Worm (Caenorhabditis elegans) whole organism, L1 larva: ENCODE measurements around the gene tnt-2.

Experiments used
- F16B12.6 ChIP-seq: fragments of 150-350 bp; optimal IDR thresholded peaks from 2 replicates; lab custom pipeline; 2014; ENCODE audit warnings: missing biosample characterization, missing genetic modification characterization
- Y116A8C.19 ChIP-seq: sonication (generic microtip); optimal IDR thresholded peaks from 2 replicates; lab custom pipeline; 2016; ENCODE audit warnings: missing compliant biosample characterization, missing genetic modification characterization, borderline replicate concordance
- aha-1 ChIP-seq: fragments of 150-350 bp; optimal IDR thresholded peaks from 2 replicates; lab custom pipeline; 2014; ENCODE audit warnings: missing biosample characterization, missing genetic modification characterization
- alr-1 ChIP-seq: fragments of 200-800 bp; sonication (Bioruptor generic); optimal IDR thresholded peaks from 2 replicates; lab custom pipeline; 2018; ENCODE audit warnings: borderline replicate concordance, mild to moderate bottlenecking, missing genetic modification characterization, missing compliant biosample characterization
- ama-1 ChIP-seq: fragments of 150-350 bp; optimal IDR thresholded peaks from 2 replicates; lab custom pipeline; 2014
- ceh-63 ChIP-seq: fragments of 200-800 bp; sonication (Bioruptor generic); optimal IDR thresholded peaks from 2 replicates; lab custom pipeline; 2018; ENCODE audit warnings: mild to moderate bottlenecking, missing genetic modification characterization, missing compliant biosample characterization
- ceh-8 ChIP-seq: fragments of 200-800 bp; sonication (Bioruptor generic); optimal IDR thresholded peaks from 2 replicates; lab custom pipeline; 2018; ENCODE audit warnings: mild to moderate bottlenecking, missing genetic modification characterization, moderate library complexity, missing compliant biosample characterization
- ceh-88 ChIP-seq: fragments of 200-800 bp; sonication (Bioruptor generic); IDR thresholded peaks from 2 replicates; pipeline ENCODE4 v1.3.6; 2022; ENCODE audit warnings: missing genetic modification characterization, missing compliant biosample characterization
- dsc-1 ChIP-seq: sonication (generic microtip); optimal IDR thresholded peaks from 2 replicates; lab custom pipeline; 2016; ENCODE audit warnings: mild to moderate bottlenecking, missing genetic modification characterization, missing compliant biosample characterization
- efl-3 ChIP-seq: fragments of 200-800 bp; sonication (Bioruptor generic); optimal IDR thresholded peaks from 2 replicates; lab custom pipeline; 2018; ENCODE audit warnings: mild to moderate bottlenecking, missing genetic modification characterization, missing compliant biosample characterization
- egl-27 ChIP-seq, 2 experiments: fragments of 150-350 bp in 1 of 2; sonication (generic microtip); optimal IDR thresholded peaks; 3 replicates each; lab custom pipeline; 2017 to 2018; ENCODE audit warnings: missing biosample characterization in 2 of 2, missing genetic modification characterization in 2 of 2, missing genetic modification reagents in 2 of 2
- fkh-10 ChIP-seq: sonication (generic microtip); optimal IDR thresholded peaks from 2 replicates; lab custom pipeline; 2017; ENCODE audit warnings: missing biosample characterization, missing genetic modification reagents, missing genetic modification characterization
- fkh-8 ChIP-seq: sonication (generic microtip); optimal IDR thresholded peaks from 2 replicates; lab custom pipeline; 2016; ENCODE audit warnings: mild to moderate bottlenecking, missing genetic modification characterization, missing compliant biosample characterization
- fos-1 ChIP-seq: fragments of 150-350 bp; optimal IDR thresholded peaks from 2 replicates; lab custom pipeline; 2014; ENCODE audit warnings: missing biosample characterization, missing genetic modification characterization
- hlh-17 ChIP-seq: fragments of 200-800 bp; sonication (Bioruptor generic); optimal IDR thresholded peaks from 2 replicates; lab custom pipeline; 2018; ENCODE audit warnings: missing genetic modification characterization, mild to moderate bottlenecking, missing compliant biosample characterization, moderate library complexity, borderline replicate concordance
- hpl-2 ChIP-seq: fragments of 150-350 bp; optimal IDR thresholded peaks from 2 replicates; lab custom pipeline; 2014; ENCODE audit warnings: missing biosample characterization, missing genetic modification reagents, missing genetic modification characterization
- lin-13 ChIP-seq: fragments of 150-350 bp; optimal IDR thresholded peaks from 2 replicates; lab custom pipeline; 2014; ENCODE audit warnings: missing biosample characterization, missing genetic modification reagents, missing genetic modification characterization
- lin-14 ChIP-seq: fragments of 200-800 bp; sonication (Bioruptor generic); optimal IDR thresholded peaks from 2 replicates; lab custom pipeline; 2018; ENCODE audit warnings: mild to moderate bottlenecking, missing genetic modification characterization, moderate library complexity, missing compliant biosample characterization
- lin-39 ChIP-seq: fragments of 150-350 bp; optimal IDR thresholded peaks from 2 replicates; lab custom pipeline; 2014; ENCODE audit warnings: missing biosample characterization, missing genetic modification reagents, missing genetic modification characterization
- lir-3 ChIP-seq: sonication (generic microtip); optimal IDR thresholded peaks from 2 replicates; lab custom pipeline; 2016; ENCODE audit warnings: mild to moderate bottlenecking, missing genetic modification characterization, moderate library complexity, missing compliant biosample characterization; ENCODE audit not compliant: poor library complexity
- mab-9 ChIP-seq: fragments of 200-800 bp; sonication (Bioruptor generic); IDR thresholded peaks from 2 replicates; pipeline ENCODE4 v1.3.6; 2022; ENCODE audit warnings: missing genetic modification reagents, missing genetic modification characterization, missing compliant biosample characterization
- mdl-1 ChIP-seq, 2 experiments: fragments of 150-350 bp; optimal IDR thresholded peaks; 2 replicates each; lab custom pipeline; 2014 to 2017; ENCODE audit warnings: missing biosample characterization in 2 of 2, missing genetic modification characterization in 2 of 2, inconsistent platforms in 1 of 2
- nhr-11 ChIP-seq: fragments of 150-350 bp; optimal IDR thresholded peaks from 2 replicates; lab custom pipeline; 2014; ENCODE audit warnings: missing biosample characterization, missing genetic modification characterization
- nhr-20 ChIP-seq: sonication (generic microtip); optimal IDR thresholded peaks from 2 replicates; lab custom pipeline; 2016; ENCODE audit warnings: mild to moderate bottlenecking, missing genetic modification characterization, missing compliant biosample characterization
- nhr-237 ChIP-seq: fragments of 150-350 bp; optimal IDR thresholded peaks from 2 replicates; lab custom pipeline; 2014; ENCODE audit warnings: missing biosample characterization, missing genetic modification characterization
- nhr-28 ChIP-seq: fragments of 150-350 bp; optimal IDR thresholded peaks from 2 replicates; lab custom pipeline; 2014; ENCODE audit warnings: missing biosample characterization, missing genetic modification characterization
- nhr-47 ChIP-seq: sonication (generic microtip); optimal IDR thresholded peaks from 2 replicates; lab custom pipeline; 2016; ENCODE audit warnings: mild to moderate bottlenecking, missing genetic modification characterization, moderate library complexity, missing compliant biosample characterization
- nhr-71 ChIP-seq: sonication (generic microtip); optimal IDR thresholded peaks from 2 replicates; lab custom pipeline; 2016; ENCODE audit warnings: mild to moderate bottlenecking, missing genetic modification characterization, moderate library complexity, missing compliant biosample characterization
- nhr-84 ChIP-seq: sonication (generic microtip); optimal IDR thresholded peaks from 2 replicates; lab custom pipeline; 2017; ENCODE audit warnings: missing biosample characterization, missing genetic modification characterization
- pax-3 ChIP-seq: fragments of 200-800 bp; sonication (Bioruptor generic); optimal IDR thresholded peaks from 2 replicates; lab custom pipeline; 2018; ENCODE audit warnings: mild to moderate bottlenecking, missing genetic modification characterization, moderate library complexity, missing compliant biosample characterization
- pqm-1 ChIP-seq: sonication (generic microtip); optimal IDR thresholded peaks from 3 replicates; lab custom pipeline; 2017; ENCODE audit warnings: missing biosample characterization, missing genetic modification characterization
- rnt-1 ChIP-seq: sonication (generic microtip); optimal IDR thresholded peaks from 2 replicates; lab custom pipeline; 2016; ENCODE audit warnings: mild to moderate bottlenecking, missing genetic modification characterization, moderate library complexity, missing compliant biosample characterization
- skn-1 ChIP-seq: fragments of 150-350 bp; optimal IDR thresholded peaks from 2 replicates; lab custom pipeline; 2014; ENCODE audit warnings: missing biosample characterization, missing genetic modification characterization
- snu-23 ChIP-seq: sonication (generic microtip); optimal IDR thresholded peaks from 2 replicates; lab custom pipeline; 2016; ENCODE audit warnings: missing genetic modification characterization, missing compliant biosample characterization
- sptf-1 ChIP-seq: fragments of 150-350 bp; optimal IDR thresholded peaks from 2 replicates; lab custom pipeline; 2014; ENCODE audit warnings: missing biosample characterization, missing genetic modification characterization
- sup-37 ChIP-seq: fragments of 200-800 bp; sonication (Bioruptor generic); optimal IDR thresholded peaks from 2 replicates; lab custom pipeline; 2018; ENCODE audit warnings: mild to moderate bottlenecking, missing genetic modification characterization, missing compliant biosample characterization
- tbx-2 ChIP-seq: sonication (generic microtip); optimal IDR thresholded peaks from 2 replicates; lab custom pipeline; 2016; ENCODE audit warnings: missing genetic modification characterization, missing compliant biosample characterization
- tlp-1 ChIP-seq: fragments of 150-350 bp; optimal IDR thresholded peaks from 2 replicates; lab custom pipeline; 2014; ENCODE audit warnings: missing biosample characterization, missing genetic modification characterization
- unc-62 ChIP-seq: fragments of 150-350 bp; optimal IDR thresholded peaks from 2 replicates; lab custom pipeline; 2014; ENCODE audit warnings: missing biosample characterization, missing genetic modification reagents, missing genetic modification characterization
- xbp-1 ChIP-seq: sonication (generic microtip); optimal IDR thresholded peaks from 2 replicates; lab custom pipeline; 2016; ENCODE audit warnings: missing genetic modification characterization, missing compliant biosample characterization

The tnt-2 gene

DNA sequence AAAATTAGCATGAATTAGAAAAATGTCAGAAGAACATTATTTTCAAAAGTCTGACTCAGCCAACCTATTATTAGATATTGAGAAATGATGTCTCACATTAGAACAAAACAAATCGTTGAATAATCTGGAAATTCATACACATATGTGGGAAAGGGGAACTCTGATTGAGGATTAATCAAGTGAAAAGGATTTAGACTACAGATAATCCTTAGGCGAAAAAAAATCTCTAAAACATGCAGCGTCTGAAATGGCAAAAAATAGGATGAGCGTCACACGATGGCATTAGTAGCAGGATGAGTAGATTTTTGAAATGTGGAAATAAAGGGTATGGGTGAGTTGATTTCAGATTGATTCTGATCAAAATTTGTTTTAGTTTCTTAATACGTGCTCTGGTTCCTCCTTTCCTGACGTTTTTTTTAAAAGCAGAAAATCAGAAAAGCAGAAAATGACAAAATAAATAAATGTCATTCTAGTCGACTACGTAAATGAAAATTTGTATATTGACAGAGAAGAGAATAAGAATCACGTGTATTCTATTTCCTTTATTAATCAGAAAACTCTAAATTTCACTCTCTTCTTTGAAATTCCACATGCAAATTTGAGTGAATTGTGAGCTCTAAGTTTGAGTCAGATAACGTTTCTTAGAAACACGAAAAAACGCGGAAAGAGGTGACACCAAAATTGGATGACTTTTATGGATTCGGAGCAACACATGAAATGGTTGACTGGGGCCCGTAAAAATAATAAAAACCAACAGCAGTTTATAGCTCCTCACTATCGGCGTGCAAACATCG lies 21.0 kb upstream of the tnt-2 start:
- TF ChIP-seq nhr-20 (peak; percentile 20), mdl-1 (tag; optimal IDR thresholded peaks at IDR 0.05; lab: Kevin White, UChicago) (no peak), ama-1 (lab: Kevin White, UChicago) (no peak), ceh-88 (GFP tag; lab: Robert Waterston, UW) (no peak), nhr-47 (peak; percentile 44), nhr-71 (tag; lab: Kevin White, UChicago) (peak; percentile 66), fkh-8 (tag; lab: Kevin White, UChicago) (peak; percentile 74), pax-3 (tag; lab: Kevin White, UChicago) (peak; percentile 12), dsc-1 (tag; lab: Kevin White, UChicago) (peak; percentile 91), lin-14 (no peak), fkh-10 (peak; percentile 18), sup-37 (GFP tag; lab: Kevin White, UChicago) (no peak), skn-1 (tag; lab: Kevin White, UChicago) (no peak), ceh-8 (peak; percentile 54)

DNA sequence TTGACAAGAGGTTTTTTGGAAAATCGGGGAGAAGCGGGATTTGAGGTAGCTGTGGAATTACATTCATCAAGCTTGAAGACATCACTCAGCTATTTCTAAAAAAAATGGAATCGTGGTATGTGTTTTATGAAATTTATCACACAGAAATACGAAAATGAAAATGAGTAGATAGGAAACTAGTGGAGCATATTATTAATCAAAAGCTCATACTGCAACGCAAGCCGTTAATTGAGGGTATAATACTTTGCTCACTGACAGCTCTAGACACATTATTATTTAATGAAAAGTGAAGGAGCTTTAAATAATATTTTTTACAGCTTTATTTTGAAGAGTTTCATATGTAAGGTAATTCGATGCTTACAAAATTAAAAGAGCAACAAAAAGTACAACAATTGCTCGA lies 19.5 kb upstream of the tnt-2 start, which contains the start of gene M02D8.7:
Gene M02D8.7, minus strand, starts transcription at position 101 of the 400 bp plus-strand sequence.
- TF ChIP-seq lin-39 (tag; lab: Kevin White, UChicago) (no peak), ceh-63 (no peak), egl-27 (tag; optimal IDR thresholded peaks at IDR 0.05; lab: Kevin White, UChicago) (no peak), nhr-11 (tag; lab: Kevin White, UChicago) (no peak), ceh-8 (no peak), unc-62 (GFP tag; lab: Kevin White, UChicago) (no peak), alr-1 (tag; lab: Kevin White, UChicago) (no peak), sptf-1 (tag; lab: Kevin White, UChicago) (no peak), hlh-17 (no peak), xbp-1 (tag; lab: Kevin White, UChicago) (no peak), fos-1 (tag; lab: Kevin White, UChicago) (no peak), aha-1 (tag; lab: Kevin White, UChicago) (no peak), tlp-1 (tag; lab: Kevin White, UChicago) (no peak), tbx-2 (no peak), pqm-1 (tag; lab: Kevin White, UChicago) (no peak)
- TF ChIP-seq, all 84 proteins: peak for 0

DNA sequence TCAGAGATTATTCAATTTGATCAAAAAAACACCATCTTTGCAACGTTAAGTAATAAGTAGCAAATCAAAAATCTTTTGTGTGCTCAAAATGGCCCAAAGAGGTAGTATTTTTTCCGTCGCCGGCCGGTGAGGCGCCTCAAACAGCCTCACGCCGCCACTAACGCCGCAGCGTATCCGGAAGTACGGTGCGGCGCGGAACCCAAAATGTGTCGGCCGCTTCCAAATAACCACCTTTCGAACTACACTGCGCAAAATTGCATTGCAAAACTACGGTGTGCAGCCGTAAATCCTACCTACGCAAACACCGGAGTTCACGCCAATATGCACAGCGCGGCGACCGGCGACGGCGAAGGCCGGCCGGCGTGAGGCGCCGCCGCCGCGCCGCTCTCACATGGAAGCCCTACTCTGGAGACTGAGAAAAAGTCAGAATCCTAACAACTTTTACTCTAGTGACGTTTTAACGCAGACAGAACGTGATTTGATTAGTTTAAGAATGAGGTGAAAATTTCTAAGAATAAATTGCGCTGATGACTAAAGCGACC lies 18.4 kb upstream of the tnt-2 start:
- TF ChIP-seq rnt-1 (tag; lab: Kevin White, UChicago) (no peak), lir-3 (tag; lab: Kevin White, UChicago) (no peak), xbp-1 (tag; lab: Kevin White, UChicago) (no peak), efl-3 (GFP tag; lab: Kevin White, UChicago) (no peak), Y116A8C.19 (tag; lab: Kevin White, UChicago) (no peak), sptf-1 (tag; lab: Kevin White, UChicago) (no peak), nhr-237 (tag; lab: Kevin White, UChicago) (no peak), fkh-8 (tag; lab: Kevin White, UChicago) (no peak), lin-39 (tag; lab: Kevin White, UChicago) (no peak), mab-9 (GFP tag; lab: Robert Waterston, UW) (no peak), ama-1 (lab: Kevin White, UChicago) (no peak), nhr-84 (tag; lab: Kevin White, UChicago) (no peak), F16B12.6 (tag; lab: Kevin White, UChicago) (no peak), hpl-2 (no peak), snu-23 (no peak), nhr-20 (no peak), lin-13 (GFP tag; lab: Kevin White, UChicago) (no peak), nhr-28 (tag; lab: Kevin White, UChicago) (no peak)
